Fruit fly (Drosophila melanogaster) S2 (cell line): ENCODE measurements around the gene CG42258.

Experiments used
- CG8478 ChIP-seq: fragments of >200 bp; optimal IDR thresholded peaks from 2 replicates; lab custom pipeline; 2018
- CTCF ChIP-seq, 2 experiments: fragments of >200 bp; optimal IDR thresholded peaks; 2 replicates each; lab custom pipeline; 2018

DNA sequence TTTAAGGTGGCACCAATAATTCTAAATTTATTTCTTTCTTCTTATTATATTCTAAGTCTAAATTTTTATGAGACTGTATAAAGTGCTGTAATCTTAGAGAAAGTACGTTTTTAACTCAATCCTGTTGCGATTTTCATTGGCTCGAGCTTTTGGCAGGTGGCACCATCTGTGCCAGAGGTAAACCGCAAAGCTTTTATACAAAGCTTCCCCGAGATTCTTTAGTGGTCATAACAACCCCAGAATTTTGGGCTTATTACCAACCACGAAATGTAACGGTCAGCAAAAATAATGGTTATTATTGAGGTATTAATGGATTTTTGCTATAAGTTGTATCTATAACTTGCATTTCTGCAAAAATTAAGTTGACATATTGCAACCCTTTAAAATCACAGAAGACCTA lies 26.2 kb upstream of the CG42258 start:
- TF ChIP-seq CG8478 (lab: Kevin White, UChicago): no peak
- no peak for TF ChIP-seq CTCF (optimal IDR thresholded peaks at IDR 0.05; lab: Kevin White, UChicago)
